Worm (Caenorhabditis elegans) whole organism, L4/young adult: ENCODE measurements around the gene mop-25.2.

Experiments used
- W03F9.2 ChIP-seq: fragments of 150-350 bp; optimal IDR thresholded peaks from 2 replicates; lab custom pipeline; 2014; ENCODE audit warnings: missing biosample characterization, missing genetic modification characterization
- him-1 ChIP-seq: sonication (generic microtip); optimal IDR thresholded peaks from 2 replicates; lab custom pipeline; 2016; ENCODE audit warnings: missing genotype, missing genetic modification reagents, missing genetic modification characterization, missing compliant biosample characterization

ce11 chrII:9741400-9741799 lies 37.9 kb upstream of the mop-25.2 start:
- TF ChIP-seq W03F9.2 (tag; lab: Kevin White, UChicago) (no peak), him-1 (tag; lab: Kevin White, UChicago) (no peak)
